Fruit fly (Drosophila melanogaster): ENCODE measurements around the gene Muc30E.

DNA sequence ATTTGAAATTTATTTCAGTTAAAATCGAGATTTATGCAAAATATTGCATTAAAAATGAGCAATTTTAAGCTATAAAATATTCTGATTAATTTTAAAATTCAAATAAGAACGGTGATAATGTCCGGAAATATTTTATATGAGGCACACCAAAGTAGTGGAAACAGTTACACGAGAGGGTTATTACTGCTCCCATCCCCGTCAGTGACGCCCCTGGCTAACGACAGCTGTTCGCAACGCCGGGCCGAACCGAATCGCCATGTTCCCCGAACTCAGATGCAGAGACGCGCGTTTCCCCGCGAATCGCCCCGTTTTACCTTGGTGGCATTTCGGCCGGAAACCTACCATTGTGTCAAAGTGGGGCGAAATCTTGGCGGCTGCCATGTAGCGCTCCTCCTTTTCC, 8.9 kb upstream of the Muc30E start:
- TF ChIP-seq psq (optimal IDR thresholded peaks at IDR 0.05) (no peak), EcR (GFP tag; optimal IDR thresholded peaks at IDR 0.05) (no peak), CG8478 (optimal IDR thresholded peaks at IDR 0.05) (no peak)

Measured in whole organism.